Worm (Caenorhabditis elegans): ENCODE data around the gene pat-3.

Gene pat-3

DNA sequence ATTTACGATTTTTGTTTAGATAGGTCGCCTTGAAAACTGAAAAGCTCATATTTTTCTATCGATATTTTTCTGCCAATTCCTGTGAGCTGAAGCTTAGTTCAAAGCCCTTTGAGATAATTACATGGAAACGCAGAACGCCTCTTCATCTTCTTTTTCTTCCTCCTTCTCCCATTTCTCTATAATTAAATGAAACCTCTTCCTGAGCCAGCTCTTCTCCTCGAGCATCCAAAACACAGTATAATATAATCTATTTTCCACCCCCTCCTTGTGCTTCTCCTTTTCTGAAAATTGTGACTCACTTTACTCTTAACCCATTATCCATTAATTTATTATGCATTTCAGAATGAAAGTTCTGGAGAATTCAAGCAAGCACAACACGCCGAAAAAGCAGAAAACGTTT is 42.3 kb upstream of the pat-3 start, which contains the start of gene F37A8.5:
TSS of gene F37A8.5 (plus strand) at position 332 of the 400 bp plus-strand sequence.
- TF ChIP-seq unc-42 (tag; optimal IDR thresholded peaks at IDR 0.05) (peak; percentile 65), ceh-14 (tag; optimal IDR thresholded peaks at IDR 0.05) (no peak)

ce11 chrIII:3955674-3956073 is 41.7 kb upstream of the pat-3 start:
- no peak for TF ChIP-seq unc-86 (tag; optimal IDR thresholded peaks at IDR 0.05)
- TF ChIP-seq ceh-24 (tag; optimal IDR thresholded peaks at IDR 0.05), result no peak
- no peak for TF ChIP-seq unc-3 (GFP tag; conservative IDR thresholded peaks at IDR 0.05)
- TF ChIP-seq unc-3 (tag; optimal IDR thresholded peaks at IDR 0.05), result no peak
- TF ChIP-seq C08G9.2 (tag; optimal IDR thresholded peaks at IDR 0.05), result no peak
- TF ChIP-seq ttx-3 (tag; optimal IDR thresholded peaks at IDR 0.05), result no peak
- TF ChIP-seq pha-2 (tag; optimal IDR thresholded peaks at IDR 0.05), result no peak
- no peak for TF ChIP-seq sdc-2 (tag; optimal IDR thresholded peaks at IDR 0.05)
- no peak for TF ChIP-seq sox-4 (tag; optimal IDR thresholded peaks at IDR 0.05)

- TF ChIP-seq fax-1 (tag; optimal IDR thresholded peaks at IDR 0.05) (no peak), hlh-8 (tag; optimal IDR thresholded peaks at IDR 0.05) (no peak), pha-4 (tag; optimal IDR thresholded peaks at IDR 0.05) (no peak), zip-5 (tag; optimal IDR thresholded peaks at IDR 0.05) (no peak), hlh-6 (tag; optimal IDR thresholded peaks at IDR 0.05) (no peak), tbx-2 (tag; optimal IDR thresholded peaks at IDR 0.05) (no peak), fkh-6 (tag; optimal IDR thresholded peaks at IDR 0.05) (no peak), ceh-14 (tag; optimal IDR thresholded peaks at IDR 0.05) (no peak), elt-2 (tag; optimal IDR thresholded peaks at IDR 0.05) (no peak), ztf-16 (tag; optimal IDR thresholded peaks at IDR 0.05) (no peak), nhr-232 (tag; optimal IDR thresholded peaks at IDR 0.05) (no peak), npax-4 (tag; optimal IDR thresholded peaks at IDR 0.05) (no peak), che-1 (tag; optimal IDR thresholded peaks at IDR 0.05) (no peak), K09A11.1 (tag; optimal IDR thresholded peaks at IDR 0.05; ENCODE audit: insufficient read depth) (no peak), sox-2 (GFP tag; IDR thresholded peaks at IDR 0.05) (no peak), ceh-18 (tag; optimal IDR thresholded peaks at IDR 0.05) (no peak), F13H6.1 (tag; optimal IDR thresholded peaks at IDR 0.05) (no peak), dve-1 (tag; optimal IDR thresholded peaks at IDR 0.05) (no peak)
These were observed 40.9 kb upstream of the pat-3 start for ce11 chrIII:3954828-3955227.

DNA sequence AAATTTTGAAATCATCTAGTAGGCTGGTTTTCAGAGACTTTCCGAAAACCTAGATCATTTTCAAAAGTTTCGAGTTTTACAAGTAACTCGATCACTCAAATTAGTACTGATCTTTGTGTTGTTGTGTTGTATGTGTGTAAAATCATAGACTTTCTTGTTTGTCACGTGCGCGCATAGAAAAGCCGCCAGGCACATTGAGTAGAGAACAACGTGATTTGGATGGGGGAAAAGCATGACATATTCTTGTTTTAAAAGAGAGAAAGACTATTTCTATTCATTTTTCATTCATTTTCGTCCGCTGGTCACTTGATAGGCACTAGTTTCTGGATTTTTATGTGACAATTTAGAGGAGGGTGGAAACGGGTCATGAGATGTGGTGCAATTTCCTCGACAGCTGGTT is 40.3 kb upstream of the pat-3 start:
- TF ChIP-seq hlh-30 (tag; optimal IDR thresholded peaks at IDR 0.05; ENCODE audit: insufficient read depth), result peak; percentile 50
- no peak for TF ChIP-seq hlh-13 (GFP tag; optimal IDR thresholded peaks at IDR 0.05)

- TF ChIP-seq ztf-16 (tag; optimal IDR thresholded peaks at IDR 0.05), result no peak
- peak; percentile 33 for TF ChIP-seq hlh-30 (tag; optimal IDR thresholded peaks at IDR 0.05; ENCODE audit: insufficient read depth)
- no peak for TF ChIP-seq ceh-22 (tag; optimal IDR thresholded peaks at IDR 0.05)
- TF ChIP-seq pqm-1 (tag; optimal IDR thresholded peaks at IDR 0.05), result no peak
- no peak for TF ChIP-seq fax-1 (tag; optimal IDR thresholded peaks at IDR 0.05)
- TF ChIP-seq ceh-31 (tag; optimal IDR thresholded peaks at IDR 0.05), result peak; percentile 40
- TF ChIP-seq unc-3 (GFP tag; conservative IDR thresholded peaks at IDR 0.05), result no peak
- no peak for TF ChIP-seq unc-3 (tag; optimal IDR thresholded peaks at IDR 0.05)
- TF ChIP-seq hlh-13 (GFP tag; optimal IDR thresholded peaks at IDR 0.05), result no peak
- TF ChIP-seq C38D4.7 (GFP tag; optimal IDR thresholded peaks at IDR 0.05), result no peak
- no peak for TF ChIP-seq pha-2 (tag; optimal IDR thresholded peaks at IDR 0.05)
- no peak for TF ChIP-seq ceh-2 (tag; optimal IDR thresholded peaks at IDR 0.05)
- no peak for TF ChIP-seq nhr-11 (tag; optimal IDR thresholded peaks at IDR 0.05)
- peak; percentile 30 for TF ChIP-seq ceh-18 (tag; optimal IDR thresholded peaks at IDR 0.05)
- TF ChIP-seq pax-1 (tag; optimal IDR thresholded peaks at IDR 0.05), result no peak
- peak; percentile 54 for TF ChIP-seq nfya-1 (tag; optimal IDR thresholded peaks at IDR 0.05)
- no peak for TF ChIP-seq T23F11.4 (GFP tag; optimal IDR thresholded peaks at IDR 0.05)
- peak; percentile 24 for TF ChIP-seq rnt-1 (tag; optimal IDR thresholded peaks at IDR 0.05)
- TF ChIP-seq ceh-6 (GFP tag; optimal IDR thresholded peaks at IDR 0.05), result no peak
- no peak for TF ChIP-seq madf-2 (tag; optimal IDR thresholded peaks at IDR 0.05)
- no peak for TF ChIP-seq ama-1 (optimal IDR thresholded peaks at IDR 0.05)
- no peak for TF ChIP-seq ets-4 (tag; optimal IDR thresholded peaks at IDR 0.05)
- no peak for TF ChIP-seq unc-86 (tag; optimal IDR thresholded peaks at IDR 0.05)
- no peak for TF ChIP-seq ceh-14 (tag; optimal IDR thresholded peaks at IDR 0.05)
- TF ChIP-seq ahr-1 (tag; optimal IDR thresholded peaks at IDR 0.05), result no peak
- TF ChIP-seq unc-55 (GFP tag; optimal IDR thresholded peaks at IDR 0.05), result peak; percentile 59
- TF ChIP-seq eyg-1 (tag; optimal IDR thresholded peaks at IDR 0.05), result no peak
These were observed 39.3 kb upstream of the pat-3 start for ce11 chrIII:3953235-3953634.
